Worm (Caenorhabditis elegans) whole organism, dauer: ENCODE measurements around the gene C39D10.11.

ENCODE experiments used
- unc-62 ChIP-seq: sonication (generic microtip); optimal IDR thresholded peaks from 2 replicates; lab custom pipeline; 2017; ENCODE audit warnings: missing biosample characterization, missing genetic modification reagents, missing genetic modification characterization

Gene C39D10.11

ce11 chrX:7902976-7903375, at the start of gene C39D10.11:
Gene C39D10.11 (plus strand): TSS chrX:7903276.
- TF ChIP-seq unc-62 (GFP tag; lab: Kevin White, UChicago) = no peak

- no peak for TF ChIP-seq unc-62 (GFP tag; lab: Kevin White, UChicago)
These were observed 36.6 kb upstream of the C39D10.11 start for ce11 chrX:7866493-7866892.

ce11 chrX:7867307-7867706, 35.8 kb upstream of the C39D10.11 start:
- no peak for TF ChIP-seq unc-62 (GFP tag; lab: Kevin White, UChicago)

- TF ChIP-seq unc-62 (GFP tag; lab: Kevin White, UChicago) = no peak
These were observed 29.7 kb upstream of the C39D10.11 start for ce11 chrX:7873350-7873749.

- no peak for TF ChIP-seq unc-62 (GFP tag; lab: Kevin White, UChicago)
These were observed 27.2 kb upstream of the C39D10.11 start, which contains the start of gene cca-1 for ce11 chrX:7875854-7876253. Gene cca-1 (minus strand): TSS chrX:7875954.

- no peak for TF ChIP-seq unc-62 (GFP tag; lab: Kevin White, UChicago)
These were observed 22.2 kb upstream of the C39D10.11 start, which contains the start of gene C39D10.8 for ce11 chrX:7880848-7881247. Gene C39D10.8 (minus strand): TSS chrX:7880948.

ce11 chrX:7881307-7881706, 21.8 kb upstream of the C39D10.11 start:
- TF ChIP-seq unc-62 (GFP tag; lab: Kevin White, UChicago) = no peak

ce11 chrX:7883994-7884393, 19.1 kb upstream of the C39D10.11 start, which contains the start of gene pcyt-2.2:
Gene pcyt-2.2 (plus strand): TSS chrX:7884294.
- TF ChIP-seq unc-62 (GFP tag; lab: Kevin White, UChicago) = no peak

- no peak for TF ChIP-seq unc-62 (GFP tag; lab: Kevin White, UChicago)
These were observed 16.9 kb upstream of the C39D10.11 start for ce11 chrX:7886200-7886599.

ce11 chrX:7888915-7889314, 14.2 kb upstream of the C39D10.11 start, which contains the start of gene C39D10.2:
Gene C39D10.2 (plus strand): TSS chrX:7889215.
- no peak for TF ChIP-seq unc-62 (GFP tag; lab: Kevin White, UChicago)

- no peak for TF ChIP-seq unc-62 (GFP tag; lab: Kevin White, UChicago)
These were observed 10.8 kb upstream of the C39D10.11 start, which contains the start of gene C39D10.5 for ce11 chrX:7892296-7892695. Gene C39D10.5 (minus strand): TSS chrX:7892396.

- no peak for TF ChIP-seq unc-62 (GFP tag; lab: Kevin White, UChicago)
These were observed 5.4 kb upstream of the C39D10.11 start, which contains the start of gene latd-1 for ce11 chrX:7897690-7898089. Gene latd-1 (minus strand): TSS chrX:7897790.

ce11 chrX:7898131-7898530, 4.9 kb upstream of the C39D10.11 start:
- TF ChIP-seq unc-62 (GFP tag; lab: Kevin White, UChicago) = no peak

ce11 chrX:7900180-7900579, 2.9 kb upstream of the C39D10.11 start:
- no peak for TF ChIP-seq unc-62 (GFP tag; lab: Kevin White, UChicago)

ce11 chrX:7901840-7902239, 1.2 kb upstream of the C39D10.11 start:
- TF ChIP-seq unc-62 (GFP tag; lab: Kevin White, UChicago) = no peak

ce11 chrX:7906430-7907014, 3.4 kb downstream of the C39D10.11 start, which contains the start of gene C39D10.1:
Gene C39D10.1 (plus strand): TSS chrX:7906964.
- no peak for TF ChIP-seq unc-62 (GFP tag; lab: Kevin White, UChicago)

- no peak for TF ChIP-seq unc-62 (GFP tag; lab: Kevin White, UChicago)
These were observed 10.8 kb downstream of the C39D10.11 start, which contains the start of gene C39D10.7 for ce11 chrX:7913830-7914229. Gene C39D10.7 (minus strand): TSS chrX:7913930.
